Worm (Caenorhabditis elegans) whole organism, young adult: Measurements from ENCODE around the gene C18E9.8.

Source experiments
- ceh-91 ChIP-seq: fragments of 200-800 bp; sonication (Bioruptor generic); IDR thresholded peaks from 2 replicates; pipeline ENCODE4 v1.3.6; 2022; ENCODE audit warnings: missing genetic modification reagents, missing genetic modification characterization, missing compliant biosample characterization
- hlh-12 ChIP-seq: sonication (generic microtip); optimal IDR thresholded peaks from 2 replicates; lab custom pipeline; 2016; ENCODE audit warnings: missing genetic modification characterization, missing compliant biosample characterization
- repo-1 ChIP-seq: sonication (generic microtip); optimal IDR thresholded peaks from 2 replicates; lab custom pipeline; 2017; ENCODE audit warnings: mild to moderate bottlenecking, missing genetic modification characterization, missing compliant biosample characterization
- somi-1 ChIP-seq: fragments of 200-800 bp; sonication (Bioruptor generic); optimal IDR thresholded peaks from 2 replicates; lab custom pipeline; 2018; ENCODE audit warnings: mild to moderate bottlenecking, missing genetic modification characterization, missing compliant biosample characterization

DNA sequence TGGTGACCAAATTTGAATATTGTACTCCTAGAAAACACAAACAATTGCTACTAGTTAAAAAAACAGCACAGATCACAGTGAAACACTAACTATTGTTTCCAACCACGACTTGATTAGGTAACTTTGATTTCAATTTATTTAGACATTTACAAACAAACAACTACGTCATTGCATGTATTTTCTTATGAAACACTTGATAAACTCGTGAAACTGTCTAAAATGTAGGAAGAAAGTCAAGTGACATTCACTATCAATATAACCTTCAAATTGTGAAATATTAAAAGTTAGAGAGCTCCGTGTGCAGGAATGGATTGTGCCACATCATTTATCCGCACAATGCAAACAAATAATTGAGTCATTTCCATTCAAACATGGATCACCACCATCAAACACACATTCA lies 2.4 kb upstream of the C18E9.8 start:
- TF ChIP-seq repo-1 (no peak), hlh-12 (tag; lab: Kevin White, UChicago) (no peak), somi-1 (no peak), ceh-91 (GFP tag; lab: Robert Waterston, UW) (no peak)
